Fruit fly (Drosophila melanogaster): Measurements from ENCODE around the gene Pex12.

Gene Pex12

DNA sequence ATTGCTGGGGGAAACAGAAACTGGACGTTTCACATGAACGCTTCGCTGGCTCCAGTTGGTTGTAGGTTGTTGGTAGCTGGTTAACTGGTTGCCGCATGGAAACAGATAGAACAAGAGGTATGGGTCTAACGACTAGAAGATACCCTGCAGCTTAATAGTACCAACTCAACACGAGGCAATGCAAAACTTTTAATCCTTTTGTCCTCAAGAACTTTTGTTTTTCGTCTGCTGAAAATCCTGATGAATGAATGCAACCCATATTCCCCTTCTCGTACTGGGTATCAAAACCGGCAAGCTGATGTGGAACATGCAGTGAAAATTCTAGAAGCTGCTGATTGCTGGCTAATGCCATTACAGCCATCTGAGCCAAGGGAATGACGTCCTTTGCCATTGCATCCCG, 22.2 kb downstream of the Pex12 start (continued):
- TF ChIP-seq ERR (GFP tag; optimal IDR thresholded peaks at IDR 0.05), result no peak
- TF ChIP-seq HLHmδ (GFP tag; optimal IDR thresholded peaks at IDR 0.05), result no peak
- TF ChIP-seq hth (optimal IDR thresholded peaks at IDR 0.05), result no peak
- no peak for TF ChIP-seq CG10462 (GFP tag; optimal IDR thresholded peaks at IDR 0.05)
- TF ChIP-seq Pdp1 (GFP tag; optimal IDR thresholded peaks at IDR 0.05), result peak in 1 of 2 experiments; percentile 26
- no peak for TF ChIP-seq CG13775 (GFP tag; optimal IDR thresholded peaks at IDR 0.05)
- TF ChIP-seq lov (optimal IDR thresholded peaks at IDR 0.05), result no peak
- no peak for TF ChIP-seq lov (GFP tag; IDR thresholded peaks at IDR 0.05)
- TF ChIP-seq CG2678 (tag; optimal IDR thresholded peaks at IDR 0.05), result no peak
- TF ChIP-seq ro (GFP tag; IDR thresholded peaks at IDR 0.05), result no peak
- TF ChIP-seq CG7357 (GFP tag; IDR thresholded peaks at IDR 0.05), result no peak
- no peak for TF ChIP-seq Meics (GFP tag; optimal IDR thresholded peaks at IDR 0.05)
- TF ChIP-seq Atf3 (GFP tag; optimal IDR thresholded peaks at IDR 0.05), result peak; percentile 19
- TF ChIP-seq Stat92E (GFP tag; optimal IDR thresholded peaks at IDR 0.05), result no peak
- no peak for TF ChIP-seq CG9727 (GFP tag; optimal IDR thresholded peaks at IDR 0.05)
- no peak for TF ChIP-seq Dfd (GFP tag; optimal IDR thresholded peaks at IDR 0.05)
- no peak for TF ChIP-seq ems (GFP tag; optimal IDR thresholded peaks at IDR 0.05)
- no peak for TF ChIP-seq emc (GFP tag; optimal IDR thresholded peaks at IDR 0.05)
- TF ChIP-seq Ssrp (tag; optimal IDR thresholded peaks at IDR 0.05), result no peak
- TF ChIP-seq CG13624 (GFP tag; optimal IDR thresholded peaks at IDR 0.05), result no peak
- no peak for TF ChIP-seq CG3163 (GFP tag; optimal IDR thresholded peaks at IDR 0.05)
- no peak for TF ChIP-seq vfl (GFP tag; optimal IDR thresholded peaks at IDR 0.05)
- TF ChIP-seq pnt (GFP tag; optimal IDR thresholded peaks at IDR 0.05), result peak; percentile 4
- no peak for TF ChIP-seq CG12299 (tag; optimal IDR thresholded peaks at IDR 0.05)
- TF ChIP-seq twi (tag; optimal IDR thresholded peaks at IDR 0.05), result no peak
- no peak for TF ChIP-seq gcm (GFP tag; optimal IDR thresholded peaks at IDR 0.05)
- no peak for TF ChIP-seq CG4854 (GFP tag; optimal IDR thresholded peaks at IDR 0.05)
- TF ChIP-seq CG17568 (GFP tag; optimal IDR thresholded peaks at IDR 0.05), result no peak
- no peak for TF ChIP-seq CG2875 (GFP tag; optimal IDR thresholded peaks at IDR 0.05)
- no peak for TF ChIP-seq nom (GFP tag; optimal IDR thresholded peaks at IDR 0.05)
- no peak for TF ChIP-seq CG11504 (tag; optimal IDR thresholded peaks at IDR 0.05)
- no peak for TF ChIP-seq CG2199 (GFP tag; IDR thresholded peaks at IDR 0.05)
- TF ChIP-seq CG17829 (tag; optimal IDR thresholded peaks at IDR 0.05), result no peak
- TF ChIP-seq abd-A (tag; optimal IDR thresholded peaks at IDR 0.05), result no peak
- no peak for TF ChIP-seq Hr78 (GFP tag; optimal IDR thresholded peaks at IDR 0.05)
- no peak for TF ChIP-seq Sry-β (GFP tag; optimal IDR thresholded peaks at IDR 0.05)
- TF ChIP-seq CG11696 (GFP tag; IDR thresholded peaks at IDR 0.05), result no peak
- TF ChIP-seq lilli (GFP tag; optimal IDR thresholded peaks at IDR 0.05), result no peak
- TF ChIP-seq Deaf1 (tag; optimal IDR thresholded peaks at IDR 0.05), result no peak
- TF ChIP-seq CG2129 (GFP tag; IDR thresholded peaks at IDR 0.05; ENCODE audit: partially characterized antibody), result no peak
- no peak for TF ChIP-seq CG18011 (GFP tag; optimal IDR thresholded peaks at IDR 0.05)
- TF ChIP-seq NfI (GFP tag; optimal IDR thresholded peaks at IDR 0.05), result no peak
- TF ChIP-seq CG7556 (GFP tag; optimal IDR thresholded peaks at IDR 0.05), result no peak
- TF ChIP-seq CG18262 (tag; optimal IDR thresholded peaks at IDR 0.05), result no peak
- TF ChIP-seq zen2 (GFP tag; IDR thresholded peaks at IDR 0.05; ENCODE audit: partially characterized antibody), result no peak
- TF ChIP-seq sd (tag; optimal IDR thresholded peaks at IDR 0.05), result no peak
- no peak for TF ChIP-seq CG7745 (tag; optimal IDR thresholded peaks at IDR 0.05)
- TF ChIP-seq CG10543 (GFP tag; optimal IDR thresholded peaks at IDR 0.05), result no peak
- no peak for TF ChIP-seq CG3065 (GFP tag; optimal IDR thresholded peaks at IDR 0.05)
- no peak for TF ChIP-seq zen (tag; optimal IDR thresholded peaks at IDR 0.05)
- no peak for TF ChIP-seq CG17186 (GFP tag; optimal IDR thresholded peaks at IDR 0.05)
